Fruit fly (Drosophila melanogaster): Measurements from ENCODE around the gene CG33631.

The CG33631 gene

dm6 chr3R:10063707-10064106 is at the start of gene CG33631:
Gene CG33631, plus strand, starts transcription at chr3R:10064007.
- TF ChIP-seq psq (optimal IDR thresholded peaks at IDR 0.05) (no peak), Dll (optimal IDR thresholded peaks at IDR 0.05) (no peak), CG8478 (optimal IDR thresholded peaks at IDR 0.05) (no peak), EcR (GFP tag; optimal IDR thresholded peaks at IDR 0.05) (no peak), usp (GFP tag; optimal IDR thresholded peaks at IDR 0.05) (no peak), pan (optimal IDR thresholded peaks at IDR 0.05) (no peak)

DNA sequence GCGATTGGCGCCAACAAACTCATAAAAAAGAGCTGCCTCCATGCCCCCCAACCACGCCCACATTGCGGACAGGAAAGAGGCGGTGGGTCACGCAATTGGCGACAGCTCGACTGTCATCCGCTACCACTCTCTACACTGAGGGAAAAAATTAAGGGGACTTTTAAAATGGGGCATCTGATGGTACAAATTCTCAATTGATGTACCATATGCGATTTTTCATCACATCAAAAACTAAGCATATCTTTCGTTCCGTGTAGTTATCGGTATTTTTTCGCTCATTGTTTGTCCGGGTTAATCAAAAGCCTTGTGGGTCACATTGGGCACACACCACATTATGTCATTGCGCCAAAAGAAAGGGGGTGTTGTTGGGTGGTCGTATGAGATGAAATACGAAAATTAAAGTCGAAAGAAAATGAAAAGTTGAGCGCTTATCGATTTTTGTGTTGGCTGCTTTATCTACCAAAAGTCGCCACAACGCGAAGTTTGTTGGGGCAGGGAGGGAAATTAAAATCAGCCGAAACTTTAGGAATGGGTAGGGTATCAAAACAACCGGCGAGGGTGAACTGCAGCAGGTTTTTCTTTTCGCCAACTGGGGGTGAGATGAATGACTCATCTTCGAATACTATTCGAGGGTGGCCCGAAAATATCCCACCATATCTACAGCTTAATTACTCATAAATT is 39.6 kb upstream of the CG33631 start:
- TF ChIP-seq CG8478 (optimal IDR thresholded peaks at IDR 0.05) (no peak), Dll (optimal IDR thresholded peaks at IDR 0.05) (no peak), EcR (GFP tag; optimal IDR thresholded peaks at IDR 0.05) (no peak), usp (GFP tag; optimal IDR thresholded peaks at IDR 0.05) (no peak), pan (optimal IDR thresholded peaks at IDR 0.05) (no peak), psq (optimal IDR thresholded peaks at IDR 0.05) (no peak)

DNA sequence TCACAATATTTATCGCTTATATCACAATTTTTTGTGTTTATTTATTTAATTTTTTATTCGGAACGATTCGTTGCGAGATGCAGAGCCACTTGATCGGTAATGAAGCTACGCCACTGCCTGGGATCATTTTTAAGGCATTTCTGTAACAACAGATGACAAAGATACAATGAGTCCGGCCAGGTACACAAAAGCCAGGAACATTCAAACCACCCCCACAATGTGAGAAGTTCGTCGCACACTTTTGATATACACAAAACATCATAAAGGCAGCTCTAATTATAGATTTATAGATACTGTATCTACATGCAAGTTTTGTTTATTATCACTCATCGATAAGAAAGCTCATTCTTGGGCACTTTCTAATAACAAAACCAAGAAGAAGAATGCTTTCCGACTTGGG is 38.8 kb upstream of the CG33631 start, which contains the start of gene CG31407:
CG31407 (minus strand) TSS at position 101 of the 400 bp plus-strand sequence.
- TF ChIP-seq EcR (GFP tag; optimal IDR thresholded peaks at IDR 0.05): no peak
- no peak for TF ChIP-seq pan (optimal IDR thresholded peaks at IDR 0.05)
- TF ChIP-seq Dll (optimal IDR thresholded peaks at IDR 0.05): no peak
- TF ChIP-seq psq (optimal IDR thresholded peaks at IDR 0.05): no peak
- no peak for TF ChIP-seq usp (GFP tag; optimal IDR thresholded peaks at IDR 0.05)
- TF ChIP-seq CG8478 (optimal IDR thresholded peaks at IDR 0.05): no peak

dm6 chr3R:10028378-10028777 is 35.4 kb upstream of the CG33631 start:
- TF ChIP-seq usp (GFP tag; optimal IDR thresholded peaks at IDR 0.05) (no peak), psq (optimal IDR thresholded peaks at IDR 0.05) (no peak), pan (optimal IDR thresholded peaks at IDR 0.05) (no peak), EcR (GFP tag; optimal IDR thresholded peaks at IDR 0.05) (no peak), Dll (optimal IDR thresholded peaks at IDR 0.05) (no peak), CG8478 (optimal IDR thresholded peaks at IDR 0.05) (no peak)

DNA sequence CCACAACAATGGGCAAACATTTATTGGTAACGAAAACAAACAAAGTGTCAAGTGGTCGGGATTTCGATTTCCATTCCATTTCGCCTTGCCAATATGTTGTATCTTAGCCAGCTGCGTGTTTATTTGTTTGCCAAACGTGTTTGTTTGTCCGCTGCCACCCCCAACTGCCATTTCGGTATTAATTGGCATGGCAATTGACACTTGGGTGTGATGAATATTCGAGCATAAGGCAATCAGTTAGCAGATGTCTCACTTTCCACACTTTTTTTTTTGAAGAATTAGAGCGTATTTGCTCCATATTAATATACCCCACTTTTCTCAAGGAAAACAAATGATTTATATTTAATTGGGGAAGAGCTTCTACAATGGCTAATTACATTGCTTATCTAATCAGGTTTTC is 32.3 kb upstream of the CG33631 start:
- TF ChIP-seq usp (GFP tag; optimal IDR thresholded peaks at IDR 0.05) (no peak), pan (optimal IDR thresholded peaks at IDR 0.05) (no peak), psq (optimal IDR thresholded peaks at IDR 0.05) (no peak), EcR (GFP tag; optimal IDR thresholded peaks at IDR 0.05) (no peak), Dll (optimal IDR thresholded peaks at IDR 0.05) (no peak), CG8478 (optimal IDR thresholded peaks at IDR 0.05) (no peak)

DNA sequence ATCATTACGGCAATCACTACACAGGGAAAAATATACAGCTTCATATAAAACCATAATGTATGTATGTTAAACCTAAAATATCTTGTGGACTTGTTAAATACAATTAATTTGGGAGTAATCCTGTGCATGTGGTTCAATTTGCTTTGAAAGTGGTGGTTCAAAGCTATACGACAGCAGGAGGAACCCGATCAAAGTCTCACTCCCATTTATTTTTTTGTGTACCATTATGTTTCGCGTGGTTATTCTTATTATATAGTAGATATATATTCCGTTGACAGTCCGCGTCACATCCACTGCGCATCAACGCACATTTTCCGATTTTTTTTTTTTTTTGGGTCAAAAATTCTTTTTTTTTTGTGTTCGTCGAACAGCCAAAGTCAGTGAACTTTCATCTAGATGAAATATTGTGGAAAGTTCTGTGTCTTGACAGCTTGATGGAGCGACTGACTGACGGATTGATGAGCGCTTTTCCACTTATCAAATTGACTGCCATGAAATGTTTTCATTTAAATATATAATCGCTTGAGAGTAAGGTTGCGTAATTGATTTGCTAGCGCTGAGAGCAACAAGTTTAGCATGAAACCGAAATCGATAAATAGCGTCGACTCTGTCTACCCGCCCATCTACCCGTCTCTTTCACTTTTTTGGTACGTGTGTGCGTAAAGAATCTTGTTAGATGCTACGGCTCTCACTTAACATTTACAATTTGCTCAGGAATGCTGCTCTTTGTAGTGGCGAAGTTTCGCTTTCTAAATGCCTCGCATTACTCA is 30.7 kb upstream of the CG33631 start:
- TF ChIP-seq psq (optimal IDR thresholded peaks at IDR 0.05) (no peak), EcR (GFP tag; optimal IDR thresholded peaks at IDR 0.05) (no peak), CG8478 (optimal IDR thresholded peaks at IDR 0.05) (no peak), pan (optimal IDR thresholded peaks at IDR 0.05) (no peak), Dll (optimal IDR thresholded peaks at IDR 0.05) (no peak), usp (GFP tag; optimal IDR thresholded peaks at IDR 0.05) (no peak)

- TF ChIP-seq Dll (optimal IDR thresholded peaks at IDR 0.05) (no peak), psq (optimal IDR thresholded peaks at IDR 0.05) (no peak), usp (GFP tag; optimal IDR thresholded peaks at IDR 0.05) (no peak), EcR (GFP tag; optimal IDR thresholded peaks at IDR 0.05) (no peak), CG8478 (optimal IDR thresholded peaks at IDR 0.05) (no peak), pan (optimal IDR thresholded peaks at IDR 0.05) (no peak)
Measured at dm6 chr3R:10034995-10035446, 28.8 kb upstream of the CG33631 start.

dm6 chr3R:10035765-10036164 is 28.0 kb upstream of the CG33631 start:
- no peak for TF ChIP-seq pan (optimal IDR thresholded peaks at IDR 0.05)

DNA sequence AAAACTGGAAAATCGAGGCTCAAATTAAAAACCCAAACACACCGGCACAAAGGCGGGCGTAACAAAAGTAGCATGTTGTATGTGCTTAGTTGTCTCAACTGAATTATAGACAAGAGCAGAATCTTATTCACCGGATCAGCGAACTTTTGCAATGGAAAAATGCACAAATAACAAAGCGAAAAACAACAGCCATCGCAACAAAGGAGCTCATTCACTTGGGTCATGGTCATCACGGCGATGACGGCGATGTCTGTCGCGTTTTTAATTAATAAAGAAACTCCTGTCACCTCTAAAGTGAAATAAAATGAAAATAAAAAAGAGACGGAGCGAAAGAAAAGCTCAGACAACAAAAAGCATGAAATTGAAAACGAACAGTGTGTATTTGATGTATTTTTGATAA is 24.6 kb upstream of the CG33631 start:
- TF ChIP-seq EcR (GFP tag; optimal IDR thresholded peaks at IDR 0.05) (no peak), psq (optimal IDR thresholded peaks at IDR 0.05) (no peak), pan (optimal IDR thresholded peaks at IDR 0.05) (no peak), usp (GFP tag; optimal IDR thresholded peaks at IDR 0.05) (no peak), CG8478 (optimal IDR thresholded peaks at IDR 0.05) (no peak), Dll (optimal IDR thresholded peaks at IDR 0.05) (no peak)

- TF ChIP-seq pan (optimal IDR thresholded peaks at IDR 0.05): no peak
- TF ChIP-seq Dll (optimal IDR thresholded peaks at IDR 0.05): no peak
- peak; percentile 57 to 64 for TF ChIP-seq EcR (GFP tag; optimal IDR thresholded peaks at IDR 0.05)
Measured at dm6 chr3R:10040505-10040904, 23.3 kb upstream of the CG33631 start.

DNA sequence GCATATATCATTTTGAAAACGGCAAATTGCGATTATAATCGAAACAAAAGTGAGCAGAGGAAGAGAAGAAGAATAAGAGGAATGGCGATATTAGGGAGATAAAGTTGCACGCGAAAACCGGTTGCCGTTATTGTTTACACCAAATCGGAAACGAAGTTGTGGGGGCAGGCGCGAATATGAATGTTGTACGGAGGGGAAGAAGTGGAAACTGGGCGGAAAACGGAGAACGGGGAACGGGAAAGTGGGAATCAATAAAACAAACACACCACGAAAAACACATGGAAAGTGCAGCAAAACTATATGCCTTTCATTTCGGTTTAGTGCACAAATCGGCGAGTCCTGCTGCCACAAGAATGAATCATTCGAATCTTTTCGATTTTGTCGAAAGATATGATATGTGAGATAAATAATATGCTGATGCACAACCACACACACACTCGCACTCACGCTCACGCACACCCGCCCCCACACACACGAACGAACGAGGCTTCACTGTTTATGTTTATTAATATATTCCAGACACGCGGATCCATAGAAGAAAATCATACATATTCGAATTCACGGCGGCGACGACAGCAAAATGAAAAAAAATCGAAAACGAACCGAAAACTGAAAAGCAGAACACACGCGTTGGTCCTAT is 21.7 kb upstream of the CG33631 start:
- no peak for TF ChIP-seq CG8478 (optimal IDR thresholded peaks at IDR 0.05)
- no peak for TF ChIP-seq Dll (optimal IDR thresholded peaks at IDR 0.05)
- no peak for TF ChIP-seq psq (optimal IDR thresholded peaks at IDR 0.05)
- TF ChIP-seq usp (GFP tag; optimal IDR thresholded peaks at IDR 0.05): no peak

dm6 chr3R:10042664-10043372 is 21.0 kb upstream of the CG33631 start, which contains the start of the genes Mical and CG3909:
Gene Mical, minus strand, starts transcription at chr3R:10042895.
Gene CG3909, plus strand, starts transcription at chr3R:10043270.
- TF ChIP-seq psq (optimal IDR thresholded peaks at IDR 0.05): no peak
